Worm (Caenorhabditis elegans) whole organism, L4 larva: ENCODE measurements around the gene gcy-3.
A peak's percentile ranks its signal among the peaks of the same experiment; 100 is the strongest.

Source experiments
- D1046.2 ChIP-seq: fragments of 200-800 bp; sonication (Bioruptor generic); IDR thresholded peaks from 2 replicates; pipeline ENCODE4 v1.3.6; 2022; ENCODE audit warnings: missing genetic modification characterization, missing compliant biosample characterization
- F37D6.2 ChIP-seq: sonication (generic microtip); optimal IDR thresholded peaks from 2 replicates; lab custom pipeline; 2016; ENCODE audit warnings: mild to moderate bottlenecking, missing genetic modification characterization, missing compliant biosample characterization
- F44E2.7 ChIP-seq: fragments of 200-800 bp; sonication (Bioruptor generic); IDR thresholded peaks from 2 replicates; pipeline ENCODE4 v2.1.2; 2022; ENCODE audit warnings: missing genetic modification characterization, missing compliant biosample characterization
- aha-1 ChIP-seq: fragments of 150-350 bp; peaks from one replicate; lab custom pipeline; 2014; ENCODE audit warnings: missing biosample characterization, missing genetic modification characterization
- ama-1 ChIP-seq: fragments of 150-350 bp; optimal IDR thresholded peaks from 2 replicates; lab custom pipeline; 2014; ENCODE audit warnings: inconsistent platforms, mixed read lengths
- ceh-20 ChIP-seq: fragments of 200-800 bp; sonication (Bioruptor generic); IDR thresholded peaks from 2 replicates; pipeline ENCODE4 v1.3.6; 2022; ENCODE audit warnings: missing genetic modification reagents, missing genetic modification characterization, missing compliant biosample characterization
- ceh-44 ChIP-seq: fragments of 200-800 bp; sonication (Bioruptor generic); IDR thresholded peaks from 2 replicates; pipeline ENCODE4 v1.3.6; 2022; ENCODE audit warnings: missing genetic modification reagents, missing genetic modification characterization, missing compliant biosample characterization
- ceh-82 ChIP-seq: sonication (generic microtip); optimal IDR thresholded peaks from 2 replicates; lab custom pipeline; 2017; ENCODE audit warnings: missing biosample characterization, missing genetic modification characterization
- ctbp-1 ChIP-seq: fragments of 200-800 bp; sonication (Bioruptor generic); IDR thresholded peaks from 2 replicates; pipeline ENCODE4 v1.3.6; 2022; ENCODE audit warnings: missing genetic modification reagents, missing genetic modification characterization, missing compliant biosample characterization
- daf-12 ChIP-seq: fragments of 150-350 bp; optimal IDR thresholded peaks from 2 replicates; lab custom pipeline; 2014; ENCODE audit warnings: missing biosample characterization, missing genetic modification reagents, missing genetic modification characterization
- daf-16 ChIP-seq, 3 experiments: sonication (generic microtip); optimal IDR thresholded peaks; 2 replicates each; lab custom pipeline; 2016 to 2017; ENCODE audit warnings: missing genetic modification characterization in 3 of 3, missing genetic modification reagents in 3 of 3, mild to moderate bottlenecking in 2 of 3, missing compliant biosample characterization in 2 of 3, missing biosample characterization in 1 of 3, moderate library complexity in 1 of 3
- dmd-6 ChIP-seq: fragments of 200-800 bp; sonication (Bioruptor generic); IDR thresholded peaks from 2 replicates; pipeline ENCODE4 v1.3.6; 2022; ENCODE audit warnings: missing genetic modification reagents, missing genetic modification characterization, missing compliant biosample characterization
- dpl-1 ChIP-seq: fragments of 150-350 bp; optimal IDR thresholded peaks from 2 replicates; lab custom pipeline; 2014; ENCODE audit warnings: missing biosample characterization, missing genetic modification reagents, missing genetic modification characterization
- fkh-10 ChIP-seq: fragments of 150-350 bp; optimal IDR thresholded peaks from 2 replicates; lab custom pipeline; 2014; ENCODE audit warnings: missing biosample characterization, missing genetic modification reagents, missing genetic modification characterization
- fos-1 ChIP-seq: fragments of 150-350 bp; optimal IDR thresholded peaks from 2 replicates; lab custom pipeline; 2014; ENCODE audit warnings: missing biosample characterization, missing genetic modification characterization
- hif-1 ChIP-seq, 2 experiments: sonication (generic microtip); optimal IDR thresholded peaks; 2 replicates each; lab custom pipeline; 2016 to 2017; ENCODE audit warnings: missing compliant biosample characterization in 2 of 2, missing genetic modification characterization in 2 of 2, missing genetic modification reagents in 2 of 2, missing genotype in 2 of 2, mild to moderate bottlenecking in 1 of 2
- hlh-11 ChIP-seq: fragments of 200-800 bp; sonication (Bioruptor generic); optimal IDR thresholded peaks from 2 replicates; lab custom pipeline; 2018; ENCODE audit warnings: mild to moderate bottlenecking, missing genetic modification characterization, missing compliant biosample characterization
- hlh-30 ChIP-seq: sonication (generic microtip); optimal IDR thresholded peaks from 2 replicates; lab custom pipeline; 2017; ENCODE audit warnings: antibody characterized with exemption, mild to moderate bottlenecking, missing genetic modification characterization, missing compliant biosample characterization; ENCODE audit not compliant: insufficient read depth
- lsy-2 ChIP-seq, 2 experiments: fragments of 150-350 bp in 1 of 2; sonication (generic microtip) in 1 of 2; optimal IDR thresholded peaks; 2 replicates each; lab custom pipeline; 2014 to 2017; ENCODE audit warnings: missing biosample characterization in 2 of 2, missing genetic modification characterization in 2 of 2
- madf-5 ChIP-seq, 2 experiments: fragments of 200-800 bp; sonication (Bioruptor generic); IDR thresholded peaks; 2 replicates each; pipeline ENCODE4 v1.3.6; 2022; ENCODE audit warnings: missing compliant biosample characterization in 2 of 2, missing genetic modification characterization in 2 of 2
- mdl-1 ChIP-seq, 2 experiments: fragments of 150-350 bp in 1 of 2; sonication (generic microtip) in 1 of 2; optimal IDR thresholded peaks; 2 replicates each; lab custom pipeline; 2014 to 2017; ENCODE audit warnings: missing biosample characterization in 2 of 2, missing genetic modification characterization in 2 of 2
- nhr-10 ChIP-seq: fragments of 150-350 bp; optimal IDR thresholded peaks from 2 replicates; lab custom pipeline; 2014; ENCODE audit warnings: missing biosample characterization, missing genetic modification characterization
- nhr-102 ChIP-seq: sonication (generic microtip); optimal IDR thresholded peaks from 2 replicates; lab custom pipeline; 2016; ENCODE audit warnings: mild to moderate bottlenecking, missing genetic modification characterization, moderate library complexity, missing compliant biosample characterization
- nhr-111 ChIP-seq: fragments of 200-800 bp; sonication (Bioruptor generic); optimal IDR thresholded peaks from 2 replicates; lab custom pipeline; 2018; ENCODE audit warnings: mild to moderate bottlenecking, missing genetic modification characterization, missing compliant biosample characterization
- nhr-28 ChIP-seq: fragments of 150-350 bp; optimal IDR thresholded peaks from 2 replicates; lab custom pipeline; 2014; ENCODE audit warnings: missing biosample characterization, missing genetic modification characterization
- nhr-42 ChIP-seq: fragments of 200-800 bp; sonication (Bioruptor generic); IDR thresholded peaks from 2 replicates; pipeline ENCODE4 v1.3.6; 2022; ENCODE audit warnings: missing genetic modification characterization, missing compliant biosample characterization
- nhr-48 ChIP-seq: sonication (generic microtip); optimal IDR thresholded peaks from 2 replicates; lab custom pipeline; 2016; ENCODE audit warnings: mild to moderate bottlenecking, missing genetic modification characterization, missing compliant biosample characterization
- nhr-77 ChIP-seq: fragments of 150-350 bp; optimal IDR thresholded peaks from 2 replicates; lab custom pipeline; 2014; ENCODE audit warnings: missing biosample characterization, missing genetic modification characterization
- pqm-1 ChIP-seq: sonication (generic microtip); optimal IDR thresholded peaks from 2 replicates; lab custom pipeline; 2017; ENCODE audit warnings: missing biosample characterization, missing genetic modification characterization
- sdz-12 ChIP-seq: fragments of 200-800 bp; sonication (Bioruptor generic); optimal IDR thresholded peaks from 2 replicates; lab custom pipeline; 2018; ENCODE audit warnings: mild to moderate bottlenecking, missing genetic modification characterization, missing compliant biosample characterization
- skn-1 ChIP-seq: fragments of 150-350 bp; optimal IDR thresholded peaks from 2 replicates; lab custom pipeline; 2014; ENCODE audit warnings: missing biosample characterization, missing genetic modification characterization
- snpc-1.2 ChIP-seq: fragments of 200-800 bp; sonication (Bioruptor generic); IDR thresholded peaks from 2 replicates; pipeline ENCODE4 v1.3.6; 2022; ENCODE audit warnings: missing genetic modification reagents, missing genetic modification characterization, missing compliant biosample characterization
- spr-1 ChIP-seq: sonication (generic microtip); optimal IDR thresholded peaks from 2 replicates; lab custom pipeline; 2016; ENCODE audit warnings: mild to moderate bottlenecking, missing genetic modification characterization, missing compliant biosample characterization
- tag-97 ChIP-seq: fragments of 200-800 bp; sonication (Bioruptor generic); IDR thresholded peaks from 2 replicates; pipeline ENCODE4 v1.3.6; 2022; ENCODE audit warnings: missing genetic modification characterization, missing compliant biosample characterization
- ztf-7 ChIP-seq: fragments of 150-350 bp; optimal IDR thresholded peaks from 2 replicates; lab custom pipeline; 2014; ENCODE audit warnings: missing biosample characterization, missing genetic modification characterization

The gcy-3 gene

DNA sequence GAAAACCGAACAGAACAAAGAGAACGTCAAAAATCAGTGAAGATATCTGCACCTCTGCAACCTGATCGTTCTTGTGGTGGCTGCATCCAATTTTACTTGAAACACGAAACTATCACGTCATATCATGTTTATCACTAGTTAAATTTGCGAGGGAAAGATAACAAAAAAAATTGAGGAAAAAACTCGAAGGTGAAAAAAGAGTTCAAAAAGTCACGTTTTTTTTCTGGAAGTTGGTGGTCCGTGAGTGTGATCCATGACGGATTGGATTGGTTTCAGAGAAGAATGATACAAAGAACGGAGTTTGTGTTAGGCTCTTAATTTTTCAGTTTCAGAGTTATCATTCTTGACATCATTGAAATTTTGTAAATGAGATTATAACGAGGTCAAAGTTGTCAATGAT, 24.6 kb downstream of the gcy-3 start:
- TF ChIP-seq tag-97 (no peak), nhr-48 (tag; lab: Kevin White, UChicago) (no peak), hif-1 (tag; optimal IDR thresholded peaks at IDR 0.05; lab: Kevin White, UChicago) (peak in 1 of 2 experiments; percentile 82), nhr-28 (tag; lab: Kevin White, UChicago) (peak; percentile 23), daf-16 (GFP tag; optimal IDR thresholded peaks at IDR 0.05; lab: Kevin White, UChicago) (no peak), daf-16 (tag; optimal IDR thresholded peaks at IDR 0.05; lab: Kevin White, UChicago) (peak; percentile 19), hlh-30 (peak; percentile 27), nhr-42 (GFP tag; lab: Robert Waterston, UW) (no peak), ctbp-1 (GFP tag; lab: Robert Waterston, UW) (no peak), ceh-20 (GFP tag; lab: Robert Waterston, UW) (no peak), dmd-6 (peak; percentile 56), pqm-1 (peak; percentile 8), hlh-11 (peak; percentile 37), ztf-7 (no peak)
- TF ChIP-seq, all 104 proteins: peak for 7

- TF ChIP-seq dmd-6 (peak; percentile 47; the same call in 1 of the 2 replicates), hif-1 (tag; optimal IDR thresholded peaks at IDR 0.05; lab: Kevin White, UChicago) (no peak), ceh-44 (GFP tag; lab: Robert Waterston, UW) (no peak), skn-1 (tag; lab: Kevin White, UChicago) (no peak), spr-1 (tag; lab: Kevin White, UChicago) (no peak), aha-1 (tag; lab: Kevin White, UChicago) (peak; percentile 87), daf-16 (GFP tag; optimal IDR thresholded peaks at IDR 0.05; lab: Kevin White, UChicago) (no peak), daf-16 (tag; optimal IDR thresholded peaks at IDR 0.05; lab: Kevin White, UChicago) (peak; percentile 14), ama-1 (lab: Kevin White, UChicago) (no peak)
These were observed 25.7 kb downstream of the gcy-3 start for ce11 chrII:9481427-9481826.

DNA sequence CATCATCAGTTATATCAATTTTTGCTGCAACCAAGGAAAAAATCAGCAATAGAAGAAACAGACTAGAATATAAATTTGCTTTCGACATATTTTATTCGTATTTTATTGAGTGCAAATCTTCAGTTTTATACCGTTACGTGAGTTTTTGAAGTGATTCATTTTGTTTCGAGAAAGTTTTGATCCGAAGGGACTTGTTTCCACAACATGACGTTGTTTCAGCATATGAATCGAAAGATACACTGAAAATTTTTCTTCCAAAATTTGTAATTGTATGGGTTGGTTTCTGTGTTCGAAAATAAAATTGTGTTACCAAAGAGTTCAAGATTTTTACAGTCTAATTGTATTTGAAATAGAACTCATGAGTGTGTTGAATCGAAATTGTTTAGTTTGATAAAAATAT, 27.1 kb downstream of the gcy-3 start, which contains the start of gene T19H5.7:
Gene T19H5.7 (minus strand): TSS at position 101 of the 400 bp plus-strand sequence.
- TF ChIP-seq aha-1 (tag; lab: Kevin White, UChicago) (no peak), nhr-77 (tag; lab: Kevin White, UChicago) (no peak), mdl-1 (tag; optimal IDR thresholded peaks at IDR 0.05; lab: Kevin White, UChicago) (no peak), nhr-48 (tag; lab: Kevin White, UChicago) (no peak), dpl-1 (no peak), D1046.2 (no peak), fkh-10 (GFP tag; lab: Kevin White, UChicago) (no peak), madf-5 (GFP tag; IDR thresholded peaks at IDR 0.05; lab: Robert Waterston, UW) (no peak), fos-1 (tag; lab: Kevin White, UChicago) (no peak), lsy-2 (tag; optimal IDR thresholded peaks at IDR 0.05; lab: Kevin White, UChicago) (no peak), daf-12 (no peak), F37D6.2 (tag; lab: Kevin White, UChicago) (no peak), nhr-102 (tag; lab: Kevin White, UChicago) (no peak), F44E2.7 (GFP tag; lab: Robert Waterston, UW) (no peak), snpc-1.2 (GFP tag; lab: Robert Waterston, UW) (no peak), sdz-12 (no peak), nhr-10 (tag; lab: Kevin White, UChicago) (no peak)

DNA sequence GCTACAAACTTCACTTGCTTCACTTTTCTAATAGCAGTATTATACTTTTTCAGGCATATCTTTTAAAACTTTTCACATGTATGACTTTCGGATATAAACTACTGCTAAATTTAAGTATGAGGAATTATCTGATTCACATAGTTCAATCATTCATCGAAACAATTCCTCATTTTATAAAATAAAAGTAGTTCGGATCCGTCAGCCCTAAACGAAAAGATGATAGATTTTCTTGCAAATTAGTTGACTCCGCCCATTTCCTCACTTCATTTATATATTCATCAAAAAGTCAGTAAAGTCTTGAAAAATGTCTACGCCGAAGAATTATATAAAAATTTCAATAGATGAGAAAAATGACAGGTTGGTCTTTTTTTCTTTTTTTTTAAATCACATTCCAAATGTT, 29.5 kb downstream of the gcy-3 start, which contains the start of gene chil-27:
Gene chil-27 (plus strand): TSS at position 301 of the 400 bp plus-strand sequence.
- TF ChIP-seq ceh-82 (tag; lab: Kevin White, UChicago) (no peak), nhr-111 (GFP tag; lab: Kevin White, UChicago) (no peak)
